Worm (Caenorhabditis elegans): ENCODE data around the gene sre-51.
A peak's percentile ranks its signal among the peaks of the same experiment; 100 is the strongest.

The sre-51 gene

ce11 chrII:12274944-12275343, 36.7 kb upstream of the sre-51 start, which contains the start of gene Y57A10A.27:
Gene Y57A10A.27, minus strand, starts transcription at chrII:12275044.
- TF ChIP-seq Y79H2A.3 (GFP tag; conservative IDR thresholded peaks at IDR 0.05), result no peak
- TF ChIP-seq let-607 (tag; optimal IDR thresholded peaks at IDR 0.05), result no peak
- no peak for TF ChIP-seq lag-1 (GFP tag; IDR thresholded peaks at IDR 0.05)
- no peak for TF ChIP-seq hlh-12 (tag; optimal IDR thresholded peaks at IDR 0.05)
- no peak for TF ChIP-seq hsf-1 (GFP tag; IDR thresholded peaks at IDR 0.05)
- TF ChIP-seq lin-40 (tag; optimal IDR thresholded peaks at IDR 0.05), result no peak
- TF ChIP-seq egrh-3 (GFP tag; IDR thresholded peaks at IDR 0.05), result no peak
- TF ChIP-seq repo-1 (tag; optimal IDR thresholded peaks at IDR 0.05), result no peak
- no peak for TF ChIP-seq K11D2.4 (GFP tag; IDR thresholded peaks at IDR 0.05)
- TF ChIP-seq tbp1 (GFP tag; optimal IDR thresholded peaks at IDR 0.05), result no peak
- no peak for TF ChIP-seq ceh-91 (GFP tag; IDR thresholded peaks at IDR 0.05)
- no peak for TF ChIP-seq ZK185.1 (tag; optimal IDR thresholded peaks at IDR 0.05; ENCODE audit: poor library complexity, severe bottlenecking)
- TF ChIP-seq cebp-1 (GFP tag; IDR thresholded peaks at IDR 0.05), result no peak
- no peak for TF ChIP-seq cebp-1 (tag; optimal IDR thresholded peaks at IDR 0.05)
- TF ChIP-seq nhr-120 (GFP tag; IDR thresholded peaks at IDR 0.05), result no peak
- TF ChIP-seq attf-3 (GFP tag; conservative IDR thresholded peaks at IDR 0.05), result no peak
- TF ChIP-seq snpc-4 (GFP tag; optimal IDR thresholded peaks at IDR 0.05), result no peak
- no peak for TF ChIP-seq snpc-4 (tag; optimal IDR thresholded peaks at IDR 0.05)
- TF ChIP-seq K12H6.12 (tag; optimal IDR thresholded peaks at IDR 0.05), result no peak
- TF ChIP-seq dpff-1 (tag; optimal IDR thresholded peaks at IDR 0.05), result no peak

ce11 chrII:12278602-12279001, 33.1 kb upstream of the sre-51 start:
- TF ChIP-seq F37B4.10 (GFP tag; IDR thresholded peaks at IDR 0.05) (no peak), zfh-2 (GFP tag; conservative IDR thresholded peaks at IDR 0.05) (peak; percentile 74), ZK185.1 (tag; optimal IDR thresholded peaks at IDR 0.05; ENCODE audit: poor library complexity, severe bottlenecking) (no peak)

ce11 chrII:12279259-12279658, 32.4 kb upstream of the sre-51 start, which contains the start of the genes tric-1B.2 and Y57A10A.29:
Gene tric-1B.2, minus strand, starts transcription at chrII:12279387.
Gene Y57A10A.29, plus strand, starts transcription at chrII:12279561.
- TF ChIP-seq attf-3 (GFP tag; conservative IDR thresholded peaks at IDR 0.05), result peak; percentile 90
- TF ChIP-seq F39B2.1 (GFP tag; IDR thresholded peaks at IDR 0.05), result no peak

ce11 chrII:12280360-12280759, 31.3 kb upstream of the sre-51 start, which contains the start of gene ife-5:
Gene ife-5, plus strand, starts transcription at chrII:12280660.
- TF ChIP-seq F52B5.7 (tag; optimal IDR thresholded peaks at IDR 0.05) (no peak), rpc-1 (optimal IDR thresholded peaks at IDR 0.05) (no peak), rpc-1 (tag; optimal IDR thresholded peaks at IDR 0.05) (no peak), attf-3 (GFP tag; conservative IDR thresholded peaks at IDR 0.05) (0 out of 2 replicates have a peak, but pooled peaks have one; percentile 17), let-607 (tag; optimal IDR thresholded peaks at IDR 0.05) (no peak), let-526 (GFP tag; IDR thresholded peaks at IDR 0.05) (no peak), hrde-1 (tag; optimal IDR thresholded peaks at IDR 0.05; ENCODE audit: borderline replicate concordance) (no peak)

ce11 chrII:12284045-12284444, 27.6 kb upstream of the sre-51 start:
- TF ChIP-seq F55B11.4 (tag; optimal IDR thresholded peaks at IDR 0.05; ENCODE audit: borderline replicate concordance, insufficient read depth), result no peak
- TF ChIP-seq madf-3 (GFP tag; IDR thresholded peaks at IDR 0.05), result no peak; the same call in 1 of the 2 replicates
- TF ChIP-seq attf-6 (GFP tag; IDR thresholded peaks at IDR 0.05), result no peak
- TF ChIP-seq B0019.2 (GFP tag; conservative IDR thresholded peaks at IDR 0.05), result peak; percentile 71
- peak; percentile 36 for TF ChIP-seq tbp1 (GFP tag; optimal IDR thresholded peaks at IDR 0.05)
- peak; percentile 70 for TF ChIP-seq lsl-1 (GFP tag; optimal IDR thresholded peaks at IDR 0.05)
- no peak for TF ChIP-seq sptf-2 (GFP tag; optimal IDR thresholded peaks at IDR 0.05)
- peak; percentile 54 for TF ChIP-seq mcd-1 (GFP tag; IDR thresholded peaks at IDR 0.05)
- TF ChIP-seq Y79H2A.3 (GFP tag; conservative IDR thresholded peaks at IDR 0.05), result peak; percentile 71; the same call in 1 of the 2 replicates
- TF ChIP-seq him-1 (tag; optimal IDR thresholded peaks at IDR 0.05), result no peak
- TF ChIP-seq madf-6 (GFP tag; IDR thresholded peaks at IDR 0.05), result peak; percentile 97
- TF ChIP-seq egl-44 (GFP tag; IDR thresholded peaks at IDR 0.05), result no peak
- no peak for TF ChIP-seq athp-1 (tag; optimal IDR thresholded peaks at IDR 0.05)
- TF ChIP-seq lin-54 (GFP tag; optimal IDR thresholded peaks at IDR 0.05), result peak; percentile 88
- TF ChIP-seq fkh-3 (tag; optimal IDR thresholded peaks at IDR 0.05), result no peak
- TF ChIP-seq snpc-3.4 (tag; optimal IDR thresholded peaks at IDR 0.05), result peak; percentile 57
- no peak for TF ChIP-seq T26A5.8 (tag; optimal IDR thresholded peaks at IDR 0.05)

Data from whole organism, young adult.